Worm (Caenorhabditis elegans) whole organism, L3 larva: ENCODE measurements around the gene Y53F4B.20.

ENCODE experiments used
- ceh-9 ChIP-seq: sonication (generic microtip); optimal IDR thresholded peaks from 2 replicates; lab custom pipeline; 2018; ENCODE audit warnings: missing biosample characterization, missing genetic modification characterization
- egl-5 ChIP-seq: fragments of 150-350 bp; optimal IDR thresholded peaks from 2 replicates; lab custom pipeline; 2017; ENCODE audit warnings: missing biosample characterization, missing genetic modification reagents, missing genetic modification characterization, inconsistent platforms
- elt-2 ChIP-seq: sonication (generic microtip); optimal IDR thresholded peaks from 2 replicates; lab custom pipeline; 2016; ENCODE audit warnings: missing genetic modification reagents, mild to moderate bottlenecking, missing genetic modification characterization, missing compliant biosample characterization
- elt-3 ChIP-seq, 3 experiments: fragments of 150-350 bp in 1 of 3; sonication (generic microtip) in 2 of 3; optimal IDR thresholded peaks; 2 replicates in 2 of 3; 4 replicates in 1 of 3; lab custom pipeline; 2014 to 2017; ENCODE audit warnings: missing biosample characterization in 3 of 3, missing genetic modification characterization in 3 of 3
- hmg-11 ChIP-seq: sonication (generic microtip); optimal IDR thresholded peaks from 2 replicates; lab custom pipeline; 2016; ENCODE audit warnings: missing genetic modification characterization, missing compliant biosample characterization
- lin-39 ChIP-seq: fragments of 150-350 bp; optimal IDR thresholded peaks from 2 replicates; lab custom pipeline; 2018; ENCODE audit warnings: missing biosample characterization, missing genetic modification reagents, missing genetic modification characterization
- lsy-12 ChIP-seq: sonication (generic microtip); optimal IDR thresholded peaks from 2 replicates; lab custom pipeline; 2016; ENCODE audit warnings: mild to moderate bottlenecking, missing genetic modification characterization, missing compliant biosample characterization
- mml-1 ChIP-seq: fragments of 150-350 bp; sonication (generic microtip); optimal IDR thresholded peaks from 3 replicates; lab custom pipeline; 2014; ENCODE audit warnings: missing biosample characterization, missing genetic modification characterization
- nfya-1 ChIP-seq: sonication (generic microtip); optimal IDR thresholded peaks from 2 replicates; lab custom pipeline; 2017; ENCODE audit warnings: missing genetic modification characterization, mild to moderate bottlenecking, missing compliant biosample characterization, antibody characterized with exemption, moderate library complexity; ENCODE audit not compliant: insufficient read depth
- nhr-67 ChIP-seq: fragments of 150-350 bp; optimal IDR thresholded peaks from 2 replicates; lab custom pipeline; 2014; ENCODE audit warnings: missing biosample characterization, missing genetic modification characterization
- snpc-4 ChIP-seq: fragments of 150-350 bp; optimal IDR thresholded peaks from 2 replicates; lab custom pipeline; 2014; ENCODE audit warnings: missing biosample characterization, missing genetic modification characterization
- ztf-11 ChIP-seq: fragments of 150-350 bp; optimal IDR thresholded peaks from 2 replicates; lab custom pipeline; 2014; ENCODE audit warnings: missing biosample characterization, missing genetic modification characterization

Y53F4B.20 gene

ce11 chrII:15134332-15134731, 50.1 kb downstream of the Y53F4B.20 start, which contains the start of gene Y53F4B.24:
TSS of gene Y53F4B.24 (minus strand) at chrII:15134432.
- TF ChIP-seq ceh-9 (tag; lab: Kevin White, UChicago) (no peak), nhr-67 (tag; lab: Kevin White, UChicago) (no peak), egl-5 (no peak), elt-2 (no peak), lin-39 (tag; lab: Kevin White, UChicago) (no peak)

- TF ChIP-seq nfya-1 (tag; lab: Kevin White, UChicago) (no peak), elt-3 (tag; optimal IDR thresholded peaks at IDR 0.05; lab: Kevin White, UChicago) (no peak), hmg-11 (tag; lab: Kevin White, UChicago) (no peak), lsy-12 (no peak), snpc-4 (no peak), mml-1 (no peak), ztf-11 (tag; lab: Kevin White, UChicago) (no peak)
Measured at ce11 chrII:15135886-15136285, 51.6 kb downstream of the Y53F4B.20 start, which contains the start of gene Y53F4B.25. TSS of gene Y53F4B.25 (plus strand) at chrII:15136186.
